Fruit fly (Drosophila melanogaster) whole organism, embryonic: ENCODE measurements around the gene CG15506.

ENCODE experiments used
- Antp ChIP-seq: fragments of 200-800 bp; sonication (Bioruptor generic); optimal IDR thresholded peaks from 3 replicates; lab custom pipeline; 2016; ENCODE audit warnings: missing biosample characterization, missing genetic modification characterization
- CG10321 ChIP-seq: fragments of 200-800 bp; sonication (Bioruptor generic); IDR thresholded peaks from 2 replicates; pipeline ENCODE4 v1.3.6; 2022; ENCODE audit warnings: missing biosample characterization, missing genetic modification characterization
- CG10654 ChIP-seq: fragments of 200-800 bp; sonication (Bioruptor generic); optimal IDR thresholded peaks from 2 replicates; lab custom pipeline; 2016; ENCODE audit warnings: missing biosample characterization, missing genetic modification characterization
- CG11695 ChIP-seq: fragments of 200-800 bp; sonication (Bioruptor generic); IDR thresholded peaks from 3 replicates; pipeline ENCODE4 v1.3.6; 2022; ENCODE audit warnings: missing biosample characterization, missing genetic modification characterization
- CG12155 ChIP-seq: fragments of 200-800 bp; sonication (Bioruptor generic); optimal IDR thresholded peaks from 3 replicates; lab custom pipeline; 2016; ENCODE audit warnings: missing biosample characterization, missing genetic modification characterization
- CG13775 ChIP-seq: fragments of 200-800 bp; sonication (Bioruptor generic); optimal IDR thresholded peaks from 3 replicates; lab custom pipeline; 2017; ENCODE audit warnings: missing biosample characterization, mild to moderate bottlenecking, missing genetic modification characterization
- CG13894 ChIP-seq: fragments of 200-800 bp; sonication (Bioruptor generic); optimal IDR thresholded peaks from 3 replicates; lab custom pipeline; 2018; ENCODE audit warnings: missing biosample characterization, mild to moderate bottlenecking, missing genetic modification characterization, moderate library complexity
- CG14667 ChIP-seq: fragments of 200-800 bp; sonication (Bioruptor generic); IDR thresholded peaks from 2 replicates; pipeline ENCODE4 v1.3.6; 2022; ENCODE audit warnings: missing biosample characterization, missing genetic modification characterization
- CG16779 ChIP-seq: fragments of 200-800 bp; sonication (Bioruptor generic); IDR thresholded peaks from 2 replicates; pipeline ENCODE4 v1.3.6; 2022; ENCODE audit warnings: missing biosample characterization, missing genetic modification characterization
- CG16815 ChIP-seq: fragments of 200-800 bp; sonication (Bioruptor generic); optimal IDR thresholded peaks from 3 replicates; lab custom pipeline; 2017; ENCODE audit warnings: missing biosample characterization, mild to moderate bottlenecking, missing genetic modification characterization
- CG16863 ChIP-seq: fragments of 200-800 bp; sonication (Bioruptor generic); optimal IDR thresholded peaks from 3 replicates; lab custom pipeline; 2016; ENCODE audit warnings: missing biosample characterization, missing genetic modification characterization
- CG17186 ChIP-seq: fragments of 200-800 bp; sonication (Bioruptor generic); optimal IDR thresholded peaks from 3 replicates; lab custom pipeline; 2017; ENCODE audit warnings: missing biosample characterization, missing genetic modification reagents, missing genetic modification characterization
- CG17568 ChIP-seq: fragments of 200-800 bp; sonication (Bioruptor generic); optimal IDR thresholded peaks from 2 replicates; lab custom pipeline; 2018; ENCODE audit warnings: missing biosample characterization, mild to moderate bottlenecking, missing genetic modification characterization, moderate library complexity
- CG3163 ChIP-seq: fragments of 200-800 bp; sonication (Bioruptor generic); optimal IDR thresholded peaks from 3 replicates; lab custom pipeline; 2016; ENCODE audit warnings: missing biosample characterization, missing genetic modification characterization
- CG3726 ChIP-seq: fragments of 200-800 bp; sonication (Bioruptor generic); IDR thresholded peaks from 3 replicates; pipeline ENCODE4, ENCODE4 v1.3.6; 2022; ENCODE audit warnings: missing biosample characterization, missing genetic modification characterization
- CG4360 ChIP-seq: fragments of 200-800 bp; sonication (Bioruptor generic); IDR thresholded peaks from 2 replicates; pipeline ENCODE4 v1.3.6; 2022; ENCODE audit warnings: missing biosample characterization, missing genetic modification characterization
- CG4424 ChIP-seq: fragments of 200-800 bp; sonication (Bioruptor generic); optimal IDR thresholded peaks from 3 replicates; lab custom pipeline; 2016; ENCODE audit warnings: missing biosample characterization, missing genetic modification characterization
- CG8359 ChIP-seq: fragments of 200-800 bp; sonication (Bioruptor generic); optimal IDR thresholded peaks from 2 replicates; lab custom pipeline; 2017; ENCODE audit warnings: missing biosample characterization, mild to moderate bottlenecking, missing genetic modification characterization, borderline replicate concordance
- CG8765 ChIP-seq: fragments of 200-800 bp; sonication (Bioruptor generic); IDR thresholded peaks from 2 replicates; pipeline ENCODE4 v1.3.6; 2022; ENCODE audit warnings: missing biosample characterization, missing genetic modification characterization
- D ChIP-seq, 2 experiments: fragments of 200-800 bp in 1 of 2; fragments of >200 bp in 1 of 2; sonication (Bioruptor generic) in 1 of 2; optimal IDR thresholded peaks; 2 replicates in 1 of 2; 3 replicates in 1 of 2; lab custom pipeline; 2017; ENCODE audit warnings: mild to moderate bottlenecking in 1 of 2, missing biosample characterization in 1 of 2, missing genetic modification characterization in 1 of 2, missing genetic modification reagents in 1 of 2
- Eip74EF ChIP-seq, 2 experiments: fragments of 200-800 bp in 1 of 2; fragments of >200 bp in 1 of 2; sonication (Bioruptor generic) in 1 of 2; optimal IDR thresholded peaks; 2 replicates each; lab custom pipeline; 2017 to 2019; ENCODE audit warnings: missing biosample characterization in 2 of 2, missing genetic modification characterization in 2 of 2, mild to moderate bottlenecking in 1 of 2, moderate library complexity in 1 of 2
- Fer1 ChIP-seq: fragments of 200-800 bp; sonication (Bioruptor generic); optimal IDR thresholded peaks from 2 replicates; lab custom pipeline; 2017; ENCODE audit warnings: missing biosample characterization, mild to moderate bottlenecking, missing genetic modification characterization
- Med ChIP-seq: fragments of 200-800 bp; sonication (Bioruptor generic); peaks from one replicate; lab custom pipeline; 2016; ENCODE audit warnings: missing biosample characterization, missing genetic modification characterization, mild to moderate bottlenecking, inconsistent platforms, moderate library complexity
- Myb ChIP-seq: fragments of 200-800 bp; sonication (Bioruptor generic); optimal IDR thresholded peaks from 2 replicates; lab custom pipeline; 2016; ENCODE audit warnings: missing biosample characterization, missing genetic modification characterization
- NfI ChIP-seq: fragments of 200-800 bp; sonication (Bioruptor generic); optimal IDR thresholded peaks from 3 replicates; lab custom pipeline; 2018; ENCODE audit warnings: missing biosample characterization, mild to moderate bottlenecking, missing genetic modification characterization, moderate library complexity
- Pdp1 ChIP-seq, 2 experiments: fragments of 200-800 bp; sonication (Bioruptor generic); optimal IDR thresholded peaks; 3 replicates each; lab custom pipeline; 2016; ENCODE audit warnings: missing biosample characterization in 2 of 2, missing genetic modification characterization in 2 of 2, mild to moderate bottlenecking in 1 of 2, moderate library complexity in 1 of 2
- Ptx1 ChIP-seq: fragments of 200-800 bp; sonication (Bioruptor generic); IDR thresholded peaks from 2 replicates; pipeline ENCODE4 v1.3.6; 2022; ENCODE audit warnings: missing biosample characterization, missing genetic modification characterization
- Rx ChIP-seq: fragments of 200-800 bp; sonication (Bioruptor generic); IDR thresholded peaks from 2 replicates; pipeline ENCODE4 v1.3.6; 2022; ENCODE audit warnings: missing biosample characterization, missing genetic modification characterization
- Spps ChIP-seq: fragments of 200-800 bp; sonication (Bioruptor generic); optimal IDR thresholded peaks from 2 replicates; lab custom pipeline; 2018; ENCODE audit warnings: missing biosample characterization, mild to moderate bottlenecking, missing genetic modification characterization
- amos ChIP-seq: fragments of 200-800 bp; sonication (Bioruptor generic); IDR thresholded peaks from 2 replicates; pipeline ENCODE4 v1.3.6; 2022; ENCODE audit warnings: missing biosample characterization, missing genetic modification characterization; ENCODE audit not compliant: partially characterized antibody
- chn ChIP-seq: fragments of 200-800 bp; sonication (Bioruptor generic); optimal IDR thresholded peaks from 2 replicates; lab custom pipeline; 2016; ENCODE audit warnings: missing biosample characterization, missing genetic modification characterization
- corto ChIP-seq: fragments of 200-800 bp; sonication (Bioruptor generic); optimal IDR thresholded peaks from 2 replicates; lab custom pipeline; 2016; ENCODE audit warnings: missing biosample characterization, mild to moderate bottlenecking, missing genetic modification characterization, moderate library complexity
- da ChIP-seq: fragments of 200-800 bp; sonication (Bioruptor generic); optimal IDR thresholded peaks from 2 replicates; lab custom pipeline; 2016; ENCODE audit warnings: missing biosample characterization, missing genetic modification characterization
- ems ChIP-seq: fragments of 200-800 bp; sonication (Bioruptor generic); optimal IDR thresholded peaks from 3 replicates; lab custom pipeline; 2016; ENCODE audit warnings: missing biosample characterization, missing genetic modification characterization
- hth ChIP-seq: fragments of >200 bp; optimal IDR thresholded peaks from 2 replicates; lab custom pipeline; 2017; ENCODE audit warnings: inconsistent platforms
- lbe ChIP-seq: fragments of 200-800 bp; sonication (Bioruptor generic); optimal IDR thresholded peaks from 2 replicates; lab custom pipeline; 2016; ENCODE audit warnings: missing biosample characterization, mild to moderate bottlenecking, missing genetic modification characterization
- nom ChIP-seq: fragments of 200-800 bp; sonication (Bioruptor generic); optimal IDR thresholded peaks from 2 replicates; lab custom pipeline; 2017; ENCODE audit warnings: missing biosample characterization, missing genetic modification characterization, mild to moderate bottlenecking, moderate library complexity, missing genetic modification reagents
- p53 ChIP-seq: fragments of 200-800 bp; sonication (Bioruptor generic); optimal IDR thresholded peaks from 2 replicates; lab custom pipeline; 2016; ENCODE audit warnings: missing biosample characterization, missing genetic modification characterization
- peb ChIP-seq: fragments of 200-800 bp; sonication (Bioruptor generic); IDR thresholded peaks from 2 replicates; pipeline ENCODE4 v1.3.6; 2022; ENCODE audit warnings: missing biosample characterization, missing genetic modification characterization
- pnt ChIP-seq: fragments of 200-800 bp; sonication (Bioruptor generic); optimal IDR thresholded peaks from 3 replicates; lab custom pipeline; 2016; ENCODE audit warnings: missing biosample characterization, missing genetic modification characterization
- pum ChIP-seq: fragments of 200-800 bp; sonication (Bioruptor generic); optimal IDR thresholded peaks from 2 replicates; lab custom pipeline; 2016; ENCODE audit warnings: missing biosample characterization, missing genetic modification characterization
- ranshi ChIP-seq: fragments of 200-800 bp; sonication (Bioruptor generic); IDR thresholded peaks from 2 replicates; pipeline ENCODE4 v1.3.6; 2022; ENCODE audit warnings: missing biosample characterization, missing genetic modification characterization
- slou ChIP-seq: fragments of 200-800 bp; sonication (Bioruptor generic); optimal IDR thresholded peaks from 3 replicates; lab custom pipeline; 2016; ENCODE audit warnings: missing biosample characterization, missing genetic modification characterization
- slp2 ChIP-seq: fragments of 200-800 bp; sonication (Bioruptor generic); optimal IDR thresholded peaks from 2 replicates; lab custom pipeline; 2016; ENCODE audit warnings: missing biosample characterization, missing genetic modification characterization
- so ChIP-seq: fragments of 200-800 bp; sonication (Bioruptor generic); IDR thresholded peaks from 3 replicates; pipeline ENCODE4 v1.3.6; 2022; ENCODE audit warnings: missing biosample characterization, missing genetic modification characterization
- sqz ChIP-seq: fragments of 200-800 bp; sonication (Bioruptor generic); optimal IDR thresholded peaks from 3 replicates; lab custom pipeline; 2018; ENCODE audit warnings: missing biosample characterization, mild to moderate bottlenecking, missing genetic modification characterization
- stc ChIP-seq: fragments of 200-800 bp; sonication (Bioruptor generic); IDR thresholded peaks from 2 replicates; pipeline ENCODE4 v1.3.6; 2022; ENCODE audit warnings: missing biosample characterization, missing genetic modification characterization
- stwl ChIP-seq: fragments of 200-800 bp; sonication (Bioruptor generic); optimal IDR thresholded peaks from 3 replicates; lab custom pipeline; 2018; ENCODE audit warnings: missing biosample characterization, mild to moderate bottlenecking, missing genetic modification characterization, moderate library complexity
- trem ChIP-seq: fragments of 200-800 bp; optimal IDR thresholded peaks from 3 replicates; lab custom pipeline; 2019; ENCODE audit warnings: missing biosample characterization, mild to moderate bottlenecking, missing genetic modification characterization, moderate library complexity
- tx ChIP-seq: fragments of 200-800 bp; sonication (Bioruptor generic); optimal IDR thresholded peaks from 2 replicates; lab custom pipeline; 2016; ENCODE audit warnings: missing biosample characterization, missing genetic modification characterization
- zen ChIP-seq: fragments of 200-800 bp; sonication (Bioruptor generic); optimal IDR thresholded peaks from 3 replicates; lab custom pipeline; 2018; ENCODE audit warnings: missing biosample characterization, mild to moderate bottlenecking, missing genetic modification characterization, moderate library complexity

CG15506 gene

DNA sequence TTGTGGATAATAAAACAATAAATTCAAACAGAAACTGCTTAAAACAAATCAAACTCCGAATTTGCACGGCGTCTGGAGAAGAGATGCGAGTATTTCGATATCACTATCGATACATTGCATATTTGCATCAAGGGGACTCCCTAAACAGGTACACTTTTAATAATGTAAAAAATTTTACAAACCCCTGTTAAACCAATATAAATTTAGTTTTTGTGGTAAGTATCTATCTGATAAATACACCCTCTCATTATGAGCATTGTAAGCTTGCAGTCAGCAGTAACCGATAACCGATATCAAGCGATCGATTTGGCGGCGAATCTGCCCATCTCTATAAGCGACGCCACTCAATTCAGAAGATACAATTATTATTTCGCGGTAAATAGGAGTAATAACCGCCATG, 43.1 kb upstream of the CG15506 start, which contains the start of the genes Bub3 and Cap-D2 (continued):
- TF ChIP-seq CG14667, result peak; percentile 54
- no peak for TF ChIP-seq lbe
- no peak for TF ChIP-seq CG10321
- TF ChIP-seq CG16779, result no peak
- peak; percentile 33 for TF ChIP-seq p53 (GFP tag; lab: Kevin White, UChicago)
- TF ChIP-seq ranshi (GFP tag; lab: Robert Waterston, UW), result peak; percentile 69; the same call in 1 of the 2 replicates
- TF ChIP-seq hth, result no peak
- no peak; the same call in 1 of the 2 replicates for TF ChIP-seq peb
- no peak for TF ChIP-seq corto (GFP tag; lab: Kevin White, UChicago)
- no peak for TF ChIP-seq da
- TF ChIP-seq CG17186 (GFP tag; lab: Kevin White, UChicago), result peak; percentile 16
- no peak for TF ChIP-seq so (GFP tag; lab: Robert Waterston, UW)
- peak; percentile 84 for TF ChIP-seq chn (GFP tag; lab: Kevin White, UChicago)
- TF ChIP-seq ems (GFP tag; lab: Kevin White, UChicago), result peak; percentile 79
- no peak for TF ChIP-seq CG17568
- TF ChIP-seq CG3163, result peak; percentile 44
- no peak for TF ChIP-seq nom (GFP tag; lab: Kevin White, UChicago)
- TF ChIP-seq CG4360 (GFP tag; lab: Robert Waterston, UW), result no peak
- TF ChIP-seq CG4424 (GFP tag; lab: Kevin White, UChicago), result peak; percentile 80
- TF ChIP-seq zen (tag; lab: Kevin White, UChicago), result peak; percentile 78
- no peak for TF ChIP-seq CG3726
- no peak for TF ChIP-seq D (optimal IDR thresholded peaks at IDR 0.05; lab: Kevin White, UChicago)
- TF ChIP-seq D (GFP tag; optimal IDR thresholded peaks at IDR 0.05; lab: Kevin White, UChicago), result peak; percentile 51
- peak; percentile 64 for TF ChIP-seq tx
- TF ChIP-seq trem, result peak; percentile 87
- TF ChIP-seq stwl (tag; lab: Kevin White, UChicago), result peak; percentile 71
- peak; percentile 71 for TF ChIP-seq Antp
- TF ChIP-seq amos (GFP tag; lab: Robert Waterston, UW), result peak; percentile 70
- TF ChIP-seq Rx (GFP tag; lab: Robert Waterston, UW), result peak; percentile 34; the same call in 1 of the 2 replicates
- TF ChIP-seq sqz (GFP tag; lab: Kevin White, UChicago), result no peak
- no peak for TF ChIP-seq Fer1 (GFP tag; lab: Kevin White, UChicago)
- peak; percentile 59 for TF ChIP-seq Spps
- TF ChIP-seq CG16863 (GFP tag; lab: Kevin White, UChicago), result peak; percentile 66
- peak; percentile 41; the same call in 1 of the 2 replicates for TF ChIP-seq Ptx1
- peak; percentile 73 for TF ChIP-seq CG10654
- TF ChIP-seq pum (GFP tag; lab: Kevin White, UChicago), result peak; percentile 66
- TF ChIP-seq CG8359 (GFP tag; lab: Kevin White, UChicago), result no peak
- no peak for TF ChIP-seq Eip74EF (GFP tag; optimal IDR thresholded peaks at IDR 0.05; lab: Kevin White, UChicago)
- no peak for TF ChIP-seq CG13894 (tag; lab: Kevin White, UChicago)
- peak; percentile 46 for TF ChIP-seq slp2 (GFP tag; lab: Kevin White, UChicago)
- TF ChIP-seq CG12155 (GFP tag; lab: Kevin White, UChicago), result peak; percentile 70
- TF ChIP-seq Pdp1 (GFP tag; optimal IDR thresholded peaks at IDR 0.05; lab: Kevin White, UChicago), result peak; percentile 69 to 70
- peak; percentile 68 for TF ChIP-seq Myb (GFP tag; lab: Kevin White, UChicago)
- TF ChIP-seq slou (GFP tag; lab: Kevin White, UChicago), result no peak
- peak; percentile 27; the same call in 1 of the 2 replicates for TF ChIP-seq stc
- peak; percentile 73 for TF ChIP-seq CG13775 (GFP tag; lab: Kevin White, UChicago)
- TF ChIP-seq CG8765 (GFP tag; lab: Robert Waterston, UW), result peak; percentile 43; the same call in 1 of the 2 replicates
- peak; percentile 11 for TF ChIP-seq CG16815
- peak; percentile 95 for TF ChIP-seq Med (GFP tag; lab: Kevin White, UChicago)
- 0 out of 3 replicates have a peak, but pooled peaks have one; percentile 40 for TF ChIP-seq CG11695 (GFP tag; lab: Robert Waterston, UW)
- TF ChIP-seq pnt (GFP tag; lab: Kevin White, UChicago), result peak; percentile 67
- peak; percentile 66 for TF ChIP-seq NfI
